Worm (Caenorhabditis elegans) whole organism, L3 larva: ENCODE measurements around the gene zig-4.
A peak's percentile ranks its signal among the peaks of the same experiment; 100 is the strongest.

Experiments used
- ZK546.5 ChIP-seq: sonication (generic microtip); optimal IDR thresholded peaks from 2 replicates; lab custom pipeline; 2017; ENCODE audit warnings: missing biosample characterization, missing genetic modification characterization
- aly-2 ChIP-seq: fragments of 150-350 bp; optimal IDR thresholded peaks from 2 replicates; lab custom pipeline; 2014; ENCODE audit warnings: missing biosample characterization, missing genetic modification characterization
- ceh-9 ChIP-seq: sonication (generic microtip); optimal IDR thresholded peaks from 2 replicates; lab custom pipeline; 2018; ENCODE audit warnings: missing biosample characterization, missing genetic modification characterization
- daf-12 ChIP-seq: fragments of 150-350 bp; optimal IDR thresholded peaks from 2 replicates; lab custom pipeline; 2014; ENCODE audit warnings: missing biosample characterization, missing genetic modification reagents, missing genetic modification characterization
- egl-27 ChIP-seq: sonication (generic microtip); optimal IDR thresholded peaks from 4 replicates; lab custom pipeline; 2017; ENCODE audit warnings: missing biosample characterization, missing genetic modification reagents, missing genetic modification characterization
- elt-1 ChIP-seq: fragments of 150-350 bp; optimal IDR thresholded peaks from 2 replicates; lab custom pipeline; 2014; ENCODE audit warnings: missing biosample characterization, missing genetic modification characterization
- fkh-10 ChIP-seq: sonication (generic microtip); optimal IDR thresholded peaks from 2 replicates; lab custom pipeline; 2017; ENCODE audit warnings: missing biosample characterization, missing genetic modification reagents, missing genetic modification characterization
- fkh-2 ChIP-seq: fragments of 150-350 bp; optimal IDR thresholded peaks from 2 replicates; lab custom pipeline; 2014; ENCODE audit warnings: missing biosample characterization, missing genetic modification reagents, missing genetic modification characterization
- fos-1 ChIP-seq: fragments of 150-350 bp; optimal IDR thresholded peaks from 2 replicates; lab custom pipeline; 2014; ENCODE audit warnings: missing biosample characterization, missing genetic modification characterization
- hmg-11 ChIP-seq: sonication (generic microtip); optimal IDR thresholded peaks from 2 replicates; lab custom pipeline; 2016; ENCODE audit warnings: missing genetic modification characterization, missing compliant biosample characterization
- lin-15B ChIP-seq: fragments of 150-350 bp; optimal IDR thresholded peaks from 2 replicates; lab custom pipeline; 2014; ENCODE audit warnings: missing biosample characterization, missing genetic modification characterization
- lin-39 ChIP-seq: fragments of 150-350 bp; optimal IDR thresholded peaks from 2 replicates; lab custom pipeline; 2018; ENCODE audit warnings: missing biosample characterization, missing genetic modification reagents, missing genetic modification characterization
- mdl-1 ChIP-seq: fragments of 150-350 bp; optimal IDR thresholded peaks from 2 replicates; lab custom pipeline; 2014; ENCODE audit warnings: missing biosample characterization, missing genetic modification characterization
- mml-1 ChIP-seq: fragments of 150-350 bp; sonication (generic microtip); optimal IDR thresholded peaks from 3 replicates; lab custom pipeline; 2014; ENCODE audit warnings: missing biosample characterization, missing genetic modification characterization
- nhr-11 ChIP-seq: fragments of 150-350 bp; optimal IDR thresholded peaks from 2 replicates; lab custom pipeline; 2014; ENCODE audit warnings: missing biosample characterization, missing genetic modification characterization
- nhr-12 ChIP-seq: fragments of 150-350 bp; optimal IDR thresholded peaks from 2 replicates; lab custom pipeline; 2014; ENCODE audit warnings: missing biosample characterization, missing genetic modification characterization
- nhr-23 ChIP-seq: fragments of 150-350 bp; optimal IDR thresholded peaks from 2 replicates; lab custom pipeline; 2014; ENCODE audit warnings: missing biosample characterization, missing genetic modification reagents, missing genetic modification characterization
- nhr-237 ChIP-seq: fragments of 150-350 bp; optimal IDR thresholded peaks from 2 replicates; lab custom pipeline; 2014; ENCODE audit warnings: missing biosample characterization, missing genetic modification characterization
- nhr-25 ChIP-seq: sonication (generic microtip); optimal IDR thresholded peaks from 2 replicates; lab custom pipeline; 2017; ENCODE audit warnings: missing biosample characterization, missing genetic modification characterization
- nhr-43 ChIP-seq: sonication (generic microtip); optimal IDR thresholded peaks from 2 replicates; lab custom pipeline; 2016; ENCODE audit warnings: mild to moderate bottlenecking, missing genetic modification characterization, missing compliant biosample characterization; ENCODE audit not compliant: poor library complexity, severe bottlenecking
- nhr-67 ChIP-seq: fragments of 150-350 bp; optimal IDR thresholded peaks from 2 replicates; lab custom pipeline; 2014; ENCODE audit warnings: missing biosample characterization, missing genetic modification characterization
- nhr-77 ChIP-seq: fragments of 150-350 bp; optimal IDR thresholded peaks from 2 replicates; lab custom pipeline; 2014; ENCODE audit warnings: missing biosample characterization, missing genetic modification characterization
- pha-4 ChIP-seq: fragments of 150-350 bp; optimal IDR thresholded peaks from 2 replicates; lab custom pipeline; 2014; ENCODE audit warnings: missing biosample characterization, missing genetic modification reagents, missing genetic modification characterization
- sea-2 ChIP-seq: fragments of 150-350 bp; sonication (generic microtip); optimal IDR thresholded peaks from 4 replicates; lab custom pipeline; 2014; ENCODE audit warnings: missing biosample characterization, missing genetic modification reagents, missing genetic modification characterization
- skn-1 ChIP-seq: fragments of 150-350 bp; optimal IDR thresholded peaks from 2 replicates; lab custom pipeline; 2014; ENCODE audit warnings: missing biosample characterization, missing genetic modification characterization
- snpc-4 ChIP-seq: fragments of 150-350 bp; optimal IDR thresholded peaks from 2 replicates; lab custom pipeline; 2014; ENCODE audit warnings: missing biosample characterization, missing genetic modification characterization
- tbx-2 ChIP-seq: sonication (generic microtip); optimal IDR thresholded peaks from 2 replicates; lab custom pipeline; 2016; ENCODE audit warnings: mild to moderate bottlenecking, missing genetic modification characterization, missing compliant biosample characterization
- unc-62 ChIP-seq: fragments of 150-350 bp; sonication (generic microtip); optimal IDR thresholded peaks from 4 replicates; lab custom pipeline; 2014; ENCODE audit warnings: missing biosample characterization, missing genetic modification reagents, missing genetic modification characterization
- zag-1 ChIP-seq: fragments of 150-350 bp; optimal IDR thresholded peaks from 2 replicates; lab custom pipeline; 2014; ENCODE audit warnings: missing biosample characterization, missing genetic modification characterization
- ztf-4 ChIP-seq: fragments of 150-350 bp; optimal IDR thresholded peaks from 2 replicates; lab custom pipeline; 2014; ENCODE audit warnings: missing biosample characterization, missing genetic modification characterization

zig-4 gene

ce11 chrX:7902976-7903375 lies 22.3 kb upstream of the zig-4 start, which contains the start of gene C39D10.11:
TSS of gene C39D10.11 (plus strand) at chrX:7903276.
- TF ChIP-seq tbx-2 (tag; lab: Kevin White, UChicago) (no peak), nhr-43 (tag; lab: Kevin White, UChicago) (no peak), snpc-4 (tag; lab: Kevin White, UChicago) (no peak), nhr-67 (tag; lab: Kevin White, UChicago) (no peak), nhr-237 (no peak)

ce11 chrX:7906430-7907014 lies 18.7 kb upstream of the zig-4 start, which contains the start of gene C39D10.1:
TSS of gene C39D10.1 (plus strand) at chrX:7906964.
- TF ChIP-seq nhr-43 (tag; lab: Kevin White, UChicago) (peak; percentile 45), daf-12 (tag; lab: Kevin White, UChicago) (no peak), tbx-2 (tag; lab: Kevin White, UChicago) (no peak), pha-4 (tag; lab: Kevin White, UChicago) (peak; percentile 20), egl-27 (tag; lab: Kevin White, UChicago) (no peak), lin-15B (tag; lab: Kevin White, UChicago) (no peak), mdl-1 (tag; lab: Kevin White, UChicago) (no peak)
- TF ChIP-seq, all 47 proteins: peak for 2

- TF ChIP-seq tbx-2 (tag; lab: Kevin White, UChicago), result no peak
- TF ChIP-seq skn-1 (tag; lab: Kevin White, UChicago), result no peak
- TF ChIP-seq fkh-2 (tag; lab: Kevin White, UChicago), result no peak
- no peak for TF ChIP-seq zag-1 (tag; lab: Kevin White, UChicago)
- TF ChIP-seq fkh-10, result no peak
- TF ChIP-seq nhr-23, result no peak
- no peak for TF ChIP-seq lin-15B (tag; lab: Kevin White, UChicago)
- no peak for TF ChIP-seq ZK546.5
These were observed 11.4 kb upstream of the zig-4 start, which contains the start of gene C39D10.7 for ce11 chrX:7913830-7914229. TSS of gene C39D10.7 (minus strand) at chrX:7913930.

ce11 chrX:7915616-7916015 lies 9.6 kb upstream of the zig-4 start:
- TF ChIP-seq nhr-77 (tag; lab: Kevin White, UChicago), result no peak
- no peak for TF ChIP-seq fkh-2 (tag; lab: Kevin White, UChicago)
- TF ChIP-seq pha-4 (tag; lab: Kevin White, UChicago), result no peak
- TF ChIP-seq egl-27 (tag; lab: Kevin White, UChicago), result no peak
- TF ChIP-seq snpc-4 (tag; lab: Kevin White, UChicago), result no peak
- TF ChIP-seq hmg-11, result no peak
- no peak for TF ChIP-seq tbx-2 (tag; lab: Kevin White, UChicago)
- TF ChIP-seq, all 47 proteins: peak for 0

- no peak for TF ChIP-seq nhr-12 (tag; lab: Kevin White, UChicago)
- no peak for TF ChIP-seq lin-39 (tag; lab: Kevin White, UChicago)
- no peak for TF ChIP-seq mml-1 (tag; lab: Kevin White, UChicago)
- TF ChIP-seq fkh-10, result no peak
- peak; percentile 61 for TF ChIP-seq nhr-25 (tag; lab: Kevin White, UChicago)
- TF ChIP-seq fkh-2 (tag; lab: Kevin White, UChicago), result no peak
- TF ChIP-seq fos-1, result peak; percentile 5
- no peak for TF ChIP-seq ztf-4 (tag; lab: Kevin White, UChicago)
- peak; percentile 62 for TF ChIP-seq nhr-23
These were observed 9.2 kb upstream of the zig-4 start for ce11 chrX:7916076-7916475.

ce11 chrX:7921130-7921529 lies 4.1 kb upstream of the zig-4 start:
- no peak for TF ChIP-seq tbx-2 (tag; lab: Kevin White, UChicago)
- TF ChIP-seq elt-1, result no peak
- TF ChIP-seq sea-2 (GFP tag; lab: Kevin White, UChicago), result no peak
- TF ChIP-seq snpc-4 (tag; lab: Kevin White, UChicago), result no peak
- no peak for TF ChIP-seq nhr-11 (tag; lab: Kevin White, UChicago)
- no peak for TF ChIP-seq nhr-77 (tag; lab: Kevin White, UChicago)
- no peak for TF ChIP-seq unc-62 (GFP tag; lab: Kevin White, UChicago)
- no peak for TF ChIP-seq ztf-4 (tag; lab: Kevin White, UChicago)
- no peak for TF ChIP-seq fkh-10
- no peak for TF ChIP-seq ceh-9 (tag; lab: Kevin White, UChicago)
- no peak for TF ChIP-seq aly-2
